Fruit fly (Drosophila melanogaster): ENCODE data around the gene CG33080.
A peak's percentile ranks its signal among the peaks of the same experiment; 100 is the strongest.

CG33080 gene

dm6 chrX:5746864-5747861, 29.6 kb upstream of the CG33080 start, which contains the start of the genes IntS6 and Rtel1 (continued):
- peak; percentile 39 for TF ChIP-seq Elba2 (GFP tag; optimal IDR thresholded peaks at IDR 0.05)
- peak; percentile 84 for TF ChIP-seq CG1647 (GFP tag; optimal IDR thresholded peaks at IDR 0.05)
- TF ChIP-seq fd102C (GFP tag; optimal IDR thresholded peaks at IDR 0.05): peak; percentile 4
- TF ChIP-seq CG14965 (GFP tag; optimal IDR thresholded peaks at IDR 0.05; ENCODE audit: borderline replicate concordance): peak; percentile 3
- peak; percentile 73 for TF ChIP-seq emc (GFP tag; optimal IDR thresholded peaks at IDR 0.05)
- TF ChIP-seq NC2β (GFP tag; optimal IDR thresholded peaks at IDR 0.05): peak; percentile 77
- peak; percentile 88 for TF ChIP-seq CHES-1-like (GFP tag; optimal IDR thresholded peaks at IDR 0.05)
- peak; percentile 77 for TF ChIP-seq grn (GFP tag; optimal IDR thresholded peaks at IDR 0.05)
- peak; percentile 67 for TF ChIP-seq CG10462 (GFP tag; optimal IDR thresholded peaks at IDR 0.05)
- TF ChIP-seq run (tag; optimal IDR thresholded peaks at IDR 0.05): peak; percentile 69
- TF ChIP-seq MTF-1 (GFP tag; optimal IDR thresholded peaks at IDR 0.05; ENCODE audit: borderline replicate concordance): peak; percentile 83
- TF ChIP-seq CG11504 (tag; optimal IDR thresholded peaks at IDR 0.05): peak; percentile 90
- TF ChIP-seq Sry-β (GFP tag; optimal IDR thresholded peaks at IDR 0.05): peak; percentile 40
- peak; percentile 93 for TF ChIP-seq unpg (GFP tag; optimal IDR thresholded peaks at IDR 0.05)
- TF ChIP-seq CG7839 (tag; optimal IDR thresholded peaks at IDR 0.05): peak; percentile 94
- peak; percentile 83 for TF ChIP-seq CG8765 (GFP tag; IDR thresholded peaks at IDR 0.05)
- TF ChIP-seq Aef1 (GFP tag; IDR thresholded peaks at IDR 0.05): peak; percentile 90
- peak; percentile 91 for TF ChIP-seq CG12299 (tag; optimal IDR thresholded peaks at IDR 0.05)
- TF ChIP-seq CG2120 (GFP tag; optimal IDR thresholded peaks at IDR 0.05): peak; percentile 96
- TF ChIP-seq Optix (GFP tag; IDR thresholded peaks at IDR 0.05): peak; percentile 81
- TF ChIP-seq CG10543 (GFP tag; optimal IDR thresholded peaks at IDR 0.05): peak; percentile 90
- peak; percentile 73 for TF ChIP-seq lbe (GFP tag; optimal IDR thresholded peaks at IDR 0.05)
- peak; percentile 79 for TF ChIP-seq onecut (GFP tag; IDR thresholded peaks at IDR 0.05)
- TF ChIP-seq CG8478 (optimal IDR thresholded peaks at IDR 0.05): peak; percentile 97
- no peak for TF ChIP-seq usp (GFP tag; optimal IDR thresholded peaks at IDR 0.05)
- TF ChIP-seq fd64A (GFP tag; optimal IDR thresholded peaks at IDR 0.05): peak; percentile 46
- peak; percentile 89 for TF ChIP-seq Ada2b (GFP tag; IDR thresholded peaks at IDR 0.05)
- TF ChIP-seq CG8359 (GFP tag; optimal IDR thresholded peaks at IDR 0.05; ENCODE audit: borderline replicate concordance): peak; percentile 70
- TF ChIP-seq Spps (tag; optimal IDR thresholded peaks at IDR 0.05): peak; percentile 64
- peak; percentile 100 for TF ChIP-seq CG10209 (GFP tag; optimal IDR thresholded peaks at IDR 0.05)
- peak; percentile 84 for TF ChIP-seq CG8290 (GFP tag; optimal IDR thresholded peaks at IDR 0.05)
- peak in 1 of 2 experiments; percentile 97 for TF ChIP-seq CG8290 (tag; optimal IDR thresholded peaks at IDR 0.05)
- peak; percentile 85 to 95 for TF ChIP-seq Pdp1 (GFP tag; optimal IDR thresholded peaks at IDR 0.05)
- peak; percentile 51 to 87 for TF ChIP-seq bsh (GFP tag; optimal IDR thresholded peaks at IDR 0.05)
- peak; percentile 64; the same call in 1 of the 2 replicates for TF ChIP-seq sens-2 (GFP tag; IDR thresholded peaks at IDR 0.05)
- peak in 1 of 2 experiments; percentile 59 for TF ChIP-seq Hr78 (GFP tag; optimal IDR thresholded peaks at IDR 0.05)
- peak; percentile 71 for TF ChIP-seq org-1 (GFP tag; optimal IDR thresholded peaks at IDR 0.05)
- TF ChIP-seq ro (GFP tag; IDR thresholded peaks at IDR 0.05): 0 out of 2 replicates have a peak, but pooled peaks have one; percentile 38
- TF ChIP-seq CkIIα-i1 (GFP tag; IDR thresholded peaks at IDR 0.05): no peak; the same call in 1 of the 2 replicates
- TF ChIP-seq ERR (GFP tag; optimal IDR thresholded peaks at IDR 0.05): peak; percentile 80
- peak; percentile 82 for TF ChIP-seq slp2 (GFP tag; optimal IDR thresholded peaks at IDR 0.05)
- TF ChIP-seq jing (GFP tag; optimal IDR thresholded peaks at IDR 0.05): peak; percentile 78
- peak; percentile 83 for TF ChIP-seq twi (tag; optimal IDR thresholded peaks at IDR 0.05)
- TF ChIP-seq CG17912 (GFP tag; optimal IDR thresholded peaks at IDR 0.05): peak; percentile 81
- peak; percentile 88 for TF ChIP-seq CG12071 (GFP tag; optimal IDR thresholded peaks at IDR 0.05)
- TF ChIP-seq CG9797 (GFP tag; optimal IDR thresholded peaks at IDR 0.05): peak; percentile 84
- peak; percentile 94 for TF ChIP-seq Rfx (GFP tag; IDR thresholded peaks at IDR 0.05)
- peak; percentile 62 for TF ChIP-seq CG31388 (GFP tag; optimal IDR thresholded peaks at IDR 0.05)

All from whole organism, embryonic.